Worm (Caenorhabditis elegans): ENCODE measurements around the gene irld-17.

DNA sequence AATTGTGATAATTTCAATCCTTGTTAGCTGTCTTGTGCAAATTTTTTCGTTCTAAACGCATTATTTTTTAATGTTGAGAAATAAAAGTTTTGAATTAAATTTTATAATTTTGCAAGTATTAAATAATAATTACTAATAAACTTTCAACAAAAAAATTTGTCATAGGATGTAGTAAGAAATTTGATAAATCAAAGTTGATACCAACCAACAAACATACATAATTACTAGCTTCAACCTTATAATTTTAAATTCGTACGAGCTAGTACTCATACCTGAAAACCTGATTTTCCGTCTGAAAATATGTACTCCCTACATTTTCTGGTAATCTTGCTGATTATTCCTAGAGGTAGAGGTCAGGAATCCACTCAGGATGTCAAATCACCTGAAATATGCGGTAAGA is 19.2 kb downstream of the irld-17 start, which contains the start of gene irld-44:
- TF ChIP-seq dao-5 (tag; optimal IDR thresholded peaks at IDR 0.05) (no peak), him-1 (tag; optimal IDR thresholded peaks at IDR 0.05) (no peak), W03F9.2 (tag; optimal IDR thresholded peaks at IDR 0.05) (no peak)

Measured in whole organism, L4/young adult.